Fruit fly (Drosophila melanogaster) whole organism, embryonic: Measurements from ENCODE around the gene CG31321.

Experiments used
- Ada2b ChIP-seq: fragments of 200-800 bp; sonication (Bioruptor generic); IDR thresholded peaks from 2 replicates; pipeline ENCODE4 v1.3.6; 2022; ENCODE audit warnings: missing biosample characterization, missing genetic modification characterization
- CG10147 ChIP-seq: fragments of 200-800 bp; sonication (Bioruptor generic); optimal IDR thresholded peaks from 2 replicates; lab custom pipeline; 2019; ENCODE audit warnings: missing biosample characterization, mild to moderate bottlenecking, missing genetic modification characterization, moderate library complexity
- CG11093 ChIP-seq: fragments of 200-800 bp; sonication (Bioruptor generic); IDR thresholded peaks from 3 replicates; pipeline ENCODE4 v1.3.6; 2022; ENCODE audit warnings: missing biosample characterization, missing genetic modification characterization
- CG11695 ChIP-seq: fragments of 200-800 bp; sonication (Bioruptor generic); IDR thresholded peaks from 3 replicates; pipeline ENCODE4 v1.3.6; 2022; ENCODE audit warnings: missing biosample characterization, missing genetic modification characterization
- CG14050 ChIP-seq: fragments of 200-800 bp; sonication (Bioruptor generic); IDR thresholded peaks from 3 replicates; pipeline ENCODE4 v1.3.6; 2022; ENCODE audit warnings: missing biosample characterization, missing genetic modification characterization
- CG15601 ChIP-seq: fragments of 200-800 bp; sonication (Bioruptor generic); optimal IDR thresholded peaks from 3 replicates; lab custom pipeline; 2019; ENCODE audit warnings: missing biosample characterization, mild to moderate bottlenecking, missing genetic modification characterization, moderate library complexity
- CG17612 ChIP-seq: fragments of 200-800 bp; sonication (Bioruptor generic); IDR thresholded peaks from 2 replicates; pipeline ENCODE4 v1.3.6; 2022; ENCODE audit warnings: missing biosample characterization, missing genetic modification characterization
- CG31224 ChIP-seq: fragments of 200-800 bp; sonication (Bioruptor generic); IDR thresholded peaks from 2 replicates; pipeline ENCODE4 v1.3.6; 2022; ENCODE audit warnings: missing biosample characterization, missing genetic modification characterization
- CG3726 ChIP-seq: fragments of 200-800 bp; sonication (Bioruptor generic); IDR thresholded peaks from 3 replicates; pipeline ENCODE4, ENCODE4 v1.3.6; 2022; ENCODE audit warnings: missing biosample characterization, missing genetic modification characterization
- CG4328 ChIP-seq: fragments of 200-800 bp; sonication (Bioruptor generic); optimal IDR thresholded peaks from 3 replicates; lab custom pipeline; 2017; ENCODE audit warnings: missing biosample characterization, missing genetic modification reagents, missing genetic modification characterization
- CG5180 ChIP-seq: fragments of 200-800 bp; sonication (Bioruptor generic); optimal IDR thresholded peaks from 3 replicates; lab custom pipeline; 2017; ENCODE audit warnings: missing biosample characterization, missing genetic modification characterization, mild to moderate bottlenecking, moderate library complexity, missing genetic modification reagents
- CG7372 ChIP-seq: fragments of 200-800 bp; sonication (Bioruptor generic); IDR thresholded peaks from 2 replicates; pipeline ENCODE4 v1.3.6; 2022; ENCODE audit warnings: missing biosample characterization, missing genetic modification characterization
- CG7745 ChIP-seq: fragments of 200-800 bp; sonication (Bioruptor generic); optimal IDR thresholded peaks from 2 replicates; lab custom pipeline; 2018; ENCODE audit warnings: missing biosample characterization, mild to moderate bottlenecking, missing genetic modification characterization, moderate library complexity
- CG8944 ChIP-seq: fragments of 200-800 bp; sonication (Bioruptor generic); optimal IDR thresholded peaks from 3 replicates; lab custom pipeline; 2016; ENCODE audit warnings: missing biosample characterization, missing genetic modification characterization
- CG9727 ChIP-seq: fragments of 200-800 bp; sonication (Bioruptor generic); optimal IDR thresholded peaks from 3 replicates; lab custom pipeline; 2017; ENCODE audit warnings: missing biosample characterization, mild to moderate bottlenecking, missing genetic modification characterization
- Camta ChIP-seq: fragments of 200-800 bp; sonication (Bioruptor generic); optimal IDR thresholded peaks from 2 replicates; lab custom pipeline; 2016; ENCODE audit warnings: missing biosample characterization, missing genetic modification characterization
- D19A ChIP-seq: fragments of 200-800 bp; optimal IDR thresholded peaks from 3 replicates; lab custom pipeline; 2019; ENCODE audit warnings: missing biosample characterization, mild to moderate bottlenecking, missing genetic modification characterization, moderate library complexity
- H15 ChIP-seq: fragments of 200-800 bp; sonication (Bioruptor generic); IDR thresholded peaks from 3 replicates; pipeline ENCODE4 v1.3.6; 2022; ENCODE audit warnings: missing biosample characterization, missing genetic modification characterization
- HLHmδ ChIP-seq: fragments of 200-800 bp; sonication (Bioruptor generic); optimal IDR thresholded peaks from 2 replicates; lab custom pipeline; 2018; ENCODE audit warnings: missing biosample characterization, mild to moderate bottlenecking, missing genetic modification characterization, moderate library complexity
- Jarid2 ChIP-seq: fragments of 200-800 bp; sonication (Bioruptor generic); optimal IDR thresholded peaks from 3 replicates; lab custom pipeline; 2017; ENCODE audit warnings: mild to moderate bottlenecking, missing biosample characterization, missing genetic modification reagents, missing genetic modification characterization
- Mes4 ChIP-seq: fragments of 200-800 bp; sonication (Bioruptor generic); optimal IDR thresholded peaks from 2 replicates; lab custom pipeline; 2016; ENCODE audit warnings: missing biosample characterization, missing genetic modification characterization
- Mrtf ChIP-seq: fragments of 200-800 bp; sonication (Bioruptor generic); IDR thresholded peaks from 3 replicates; pipeline ENCODE4 v1.3.6; 2022; ENCODE audit warnings: missing biosample characterization, missing genetic modification characterization
- NC2α ChIP-seq: fragments of 200-800 bp; sonication (Bioruptor generic); optimal IDR thresholded peaks from 2 replicates; lab custom pipeline; 2016; ENCODE audit warnings: missing biosample characterization, missing genetic modification characterization
- PHDP ChIP-seq: fragments of 200-800 bp; sonication (Bioruptor generic); optimal IDR thresholded peaks from 3 replicates; lab custom pipeline; 2018; ENCODE audit warnings: missing biosample characterization, mild to moderate bottlenecking, missing genetic modification characterization, moderate library complexity
- Ptx1 ChIP-seq: fragments of 200-800 bp; sonication (Bioruptor generic); IDR thresholded peaks from 2 replicates; pipeline ENCODE4 v1.3.6; 2022; ENCODE audit warnings: missing biosample characterization, missing genetic modification characterization
- Rfx ChIP-seq: fragments of 200-800 bp; sonication (Bioruptor generic); IDR thresholded peaks from 2 replicates; pipeline ENCODE4 v1.3.6; 2022; ENCODE audit warnings: missing biosample characterization, missing genetic modification characterization
- Spps ChIP-seq: fragments of 200-800 bp; sonication (Bioruptor generic); optimal IDR thresholded peaks from 2 replicates; lab custom pipeline; 2018; ENCODE audit warnings: missing biosample characterization, mild to moderate bottlenecking, missing genetic modification characterization
- Sry-β ChIP-seq: fragments of 200-800 bp; sonication (Bioruptor generic); optimal IDR thresholded peaks from 2 replicates; lab custom pipeline; 2018; ENCODE audit warnings: missing biosample characterization, mild to moderate bottlenecking, missing genetic modification characterization, moderate library complexity
- TFAM ChIP-seq: fragments of 200-800 bp; sonication (Bioruptor generic); optimal IDR thresholded peaks from 2 replicates; lab custom pipeline; 2017; ENCODE audit warnings: missing biosample characterization, missing genetic modification characterization, inconsistent platforms
- ap ChIP-seq: fragments of 200-800 bp; sonication (Bioruptor generic); IDR thresholded peaks from 2 replicates; pipeline ENCODE4 v1.3.6; 2022; ENCODE audit warnings: missing biosample characterization, missing genetic modification characterization
- ase ChIP-seq: fragments of 200-800 bp; sonication (Bioruptor generic); IDR thresholded peaks from 3 replicates; pipeline ENCODE4 v1.3.6; 2022; ENCODE audit warnings: missing biosample characterization, missing genetic modification characterization
- btn ChIP-seq: fragments of 200-800 bp; sonication (Bioruptor generic); optimal IDR thresholded peaks from 2 replicates; lab custom pipeline; 2016; ENCODE audit warnings: missing biosample characterization, missing genetic modification characterization
- crol ChIP-seq: fragments of 200-800 bp; sonication (Bioruptor generic); IDR thresholded peaks from 2 replicates; pipeline ENCODE4 v1.3.6; 2022; ENCODE audit warnings: missing biosample characterization, missing genetic modification characterization
- cwo ChIP-seq: fragments of 200-800 bp; sonication (Bioruptor generic); optimal IDR thresholded peaks from 3 replicates; lab custom pipeline; 2017; ENCODE audit warnings: missing biosample characterization, missing genetic modification characterization, mild to moderate bottlenecking, moderate library complexity, missing genetic modification reagents
- ftz-f1 ChIP-seq: fragments of 200-800 bp; sonication (Bioruptor generic); optimal IDR thresholded peaks from 2 replicates; lab custom pipeline; 2016; ENCODE audit warnings: missing biosample characterization, missing genetic modification characterization
- fu2 ChIP-seq: fragments of 200-800 bp; sonication (Bioruptor generic); optimal IDR thresholded peaks from 2 replicates; lab custom pipeline; 2016; ENCODE audit warnings: missing biosample characterization, missing genetic modification characterization
- gfzf ChIP-seq: fragments of 200-800 bp; sonication (Bioruptor generic); optimal IDR thresholded peaks from 2 replicates; lab custom pipeline; 2016; ENCODE audit warnings: missing biosample characterization, mild to moderate bottlenecking, missing genetic modification characterization, moderate library complexity
- hb ChIP-seq: fragments of 200-800 bp; sonication (Bioruptor generic); IDR thresholded peaks from 3 replicates; pipeline ENCODE4 v1.3.6; 2022; ENCODE audit warnings: missing biosample characterization, missing genetic modification characterization; ENCODE audit not compliant: partially characterized antibody
- klu ChIP-seq: fragments of 200-800 bp; sonication (Bioruptor generic); IDR thresholded peaks from 2 replicates; pipeline ENCODE4 v1.3.6; 2022; ENCODE audit warnings: missing biosample characterization, missing genetic modification characterization
- lbe ChIP-seq: fragments of 200-800 bp; sonication (Bioruptor generic); optimal IDR thresholded peaks from 2 replicates; lab custom pipeline; 2016; ENCODE audit warnings: missing biosample characterization, mild to moderate bottlenecking, missing genetic modification characterization
- oc ChIP-seq: fragments of 200-800 bp; sonication (Bioruptor generic); optimal IDR thresholded peaks from 2 replicates; lab custom pipeline; 2018; ENCODE audit warnings: missing biosample characterization, mild to moderate bottlenecking, missing genetic modification characterization, moderate library complexity
- pan ChIP-seq, 4 experiments: fragments of >200 bp in 3 of 4; fragments of 200-800 bp in 1 of 4; sonication (Bioruptor generic) in 1 of 4; optimal IDR thresholded peaks in 3 of 4; IDR thresholded peaks in 1 of 4; 2 replicates each; pipeline versions ENCODE4 v1.3.6 to Lab custom; 2017 to 2022; ENCODE audit warnings: missing biosample characterization in 2 of 4, missing genetic modification characterization in 2 of 4, mixed read lengths in 1 of 4
- pb ChIP-seq: fragments of 200-800 bp; sonication (Bioruptor generic); optimal IDR thresholded peaks from 3 replicates; lab custom pipeline; 2016; ENCODE audit warnings: missing biosample characterization, missing genetic modification characterization
- sc ChIP-seq, 3 experiments: fragments of >200 bp in 2 of 3; fragments of 200-800 bp in 1 of 3; sonication (Bioruptor generic) in 1 of 3; optimal IDR thresholded peaks; 2 replicates in 2 of 3; 3 replicates in 1 of 3; lab custom pipeline; 2017; ENCODE audit warnings: mild to moderate bottlenecking in 1 of 3, missing biosample characterization in 1 of 3, missing genetic modification characterization in 1 of 3, missing genetic modification reagents in 1 of 3
- sisA ChIP-seq: fragments of 200-800 bp; sonication (Bioruptor generic); IDR thresholded peaks from 2 replicates; pipeline ENCODE4 v1.3.6; 2022; ENCODE audit warnings: missing biosample characterization, missing genetic modification characterization
- slbo ChIP-seq: fragments of 200-800 bp; sonication (Bioruptor generic); IDR thresholded peaks from 2 replicates; pipeline ENCODE4 v1.3.6; 2022; ENCODE audit warnings: missing biosample characterization, missing genetic modification characterization
- sqz ChIP-seq: fragments of 200-800 bp; sonication (Bioruptor generic); optimal IDR thresholded peaks from 3 replicates; lab custom pipeline; 2018; ENCODE audit warnings: missing biosample characterization, mild to moderate bottlenecking, missing genetic modification characterization
- unpg ChIP-seq: fragments of 200-800 bp; sonication (Bioruptor generic); optimal IDR thresholded peaks from 3 replicates; lab custom pipeline; 2018; ENCODE audit warnings: missing biosample characterization, mild to moderate bottlenecking, missing genetic modification characterization, moderate library complexity
- zen ChIP-seq: fragments of 200-800 bp; sonication (Bioruptor generic); optimal IDR thresholded peaks from 3 replicates; lab custom pipeline; 2018; ENCODE audit warnings: missing biosample characterization, mild to moderate bottlenecking, missing genetic modification characterization, moderate library complexity
- zen2 ChIP-seq: fragments of 200-800 bp; sonication (Bioruptor generic); IDR thresholded peaks from 3 replicates; pipeline ENCODE4 v1.3.6; 2022; ENCODE audit warnings: missing biosample characterization, missing genetic modification characterization; ENCODE audit not compliant: partially characterized antibody

CG31321 gene

dm6 chr3R:14353733-14354152, 43.6 kb downstream of the CG31321 start (continued):
- TF ChIP-seq CG15601 (peak; percentile 46), cwo (peak; percentile 77), CG31224 (no peak), ftz-f1 (GFP tag; lab: Kevin White, UChicago) (no peak), PHDP (tag; lab: Kevin White, UChicago) (peak; percentile 77), CG11695 (peak; percentile 76), CG17612 (GFP tag; lab: Robert Waterston, UW) (no peak), klu (GFP tag; lab: Robert Waterston, UW) (peak; percentile 42; the same call in 1 of the 2 replicates), NC2α (GFP tag; lab: Kevin White, UChicago) (no peak), CG11093 (GFP tag; lab: Robert Waterston, UW) (0 out of 3 replicates have a peak, but pooled peaks have one; percentile 42), sisA (GFP tag; lab: Robert Waterston, UW) (peak; percentile 51), Camta (no peak), fu2 (GFP tag; lab: Kevin White, UChicago) (no peak), ap (peak; percentile 36; the same call in 1 of the 2 replicates), D19A (tag; lab: Kevin White, UChicago) (peak; percentile 78), Jarid2 (peak; percentile 44), ase (GFP tag; lab: Robert Waterston, UW) (peak; percentile 71; the same call in 1 of the 3 replicates), CG14050 (GFP tag; lab: Robert Waterston, UW) (peak; percentile 45), pan (optimal IDR thresholded peaks at IDR 0.05; lab: Kevin White, UChicago) (no peak), pan (GFP tag; optimal IDR thresholded peaks at IDR 0.05 in 1 of 2, IDR thresholded peaks at IDR 0.05 in 1 of 2) (peak in 1 of 2 experiments; percentile 51), CG10147 (GFP tag; lab: Kevin White, UChicago) (peak; percentile 86), hb (GFP tag; lab: Robert Waterston, UW) (no peak), Ada2b (GFP tag; lab: Robert Waterston, UW) (no peak; the same call in none of the 2 replicates), CG3726 (no peak), Rfx (GFP tag; lab: Robert Waterston, UW) (peak; percentile 67), TFAM (GFP tag; lab: Kevin White, UChicago) (no peak), zen2 (GFP tag; lab: Robert Waterston, UW) (no peak), sc (optimal IDR thresholded peaks at IDR 0.05; lab: Kevin White, UChicago) (no peak), sc (GFP tag; optimal IDR thresholded peaks at IDR 0.05; lab: Kevin White, UChicago) (peak; percentile 38), unpg (peak; percentile 78), Mes4 (GFP tag; lab: Kevin White, UChicago) (no peak), H15 (GFP tag; lab: Robert Waterston, UW) (peak; percentile 30; the same call in 1 of the 3 replicates), zen (tag; lab: Kevin White, UChicago) (peak; percentile 23), gfzf (no peak), pb (no peak), HLHmδ (GFP tag; lab: Kevin White, UChicago) (no peak), crol (no peak), oc (tag; lab: Kevin White, UChicago) (peak; percentile 16), lbe (peak; percentile 76), Mrtf (GFP tag; lab: Robert Waterston, UW) (no peak), sqz (GFP tag; lab: Kevin White, UChicago) (peak; percentile 62), CG7745 (tag; lab: Kevin White, UChicago) (no peak), Sry-β (GFP tag; lab: Kevin White, UChicago) (no peak), btn (GFP tag; lab: Kevin White, UChicago) (no peak), CG5180 (GFP tag; lab: Kevin White, UChicago) (peak; percentile 67), CG9727 (GFP tag; lab: Kevin White, UChicago) (peak; percentile 78), slbo (GFP tag; lab: Robert Waterston, UW) (peak; percentile 68), Ptx1 (peak; percentile 77), CG8944 (GFP tag; lab: Kevin White, UChicago) (no peak), CG7372 (GFP tag; lab: Robert Waterston, UW) (peak; percentile 44), CG4328 (GFP tag; lab: Kevin White, UChicago) (peak; percentile 9), Spps (peak; percentile 48)
